Worm (Caenorhabditis elegans): ENCODE results near the gene Y22D7AL.1.

DNA sequence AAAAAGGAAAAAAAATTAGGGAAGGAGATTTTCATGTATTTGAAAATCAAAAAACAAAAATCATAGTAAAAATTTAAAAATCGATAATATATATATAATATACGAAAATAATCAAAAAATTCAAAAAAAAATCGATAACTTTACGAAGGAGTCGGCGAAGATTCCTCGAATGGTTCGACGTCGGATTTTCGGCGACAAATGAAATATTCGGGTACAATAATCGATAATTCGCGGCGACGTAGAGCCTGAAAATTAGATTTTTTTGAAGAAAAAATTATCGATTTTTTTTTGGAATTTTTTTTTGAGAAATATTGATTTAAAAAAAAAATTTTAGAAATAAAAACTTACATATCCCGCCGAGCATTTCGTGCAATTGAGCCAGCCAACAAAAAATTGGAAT lies 13.1 kb downstream of the Y22D7AL.1 start:
- TF ChIP-seq aly-1 (tag; optimal IDR thresholded peaks at IDR 0.05) (no peak), hnd-1 (tag; optimal IDR thresholded peaks at IDR 0.05) (no peak)

Data from whole organism, early embryonic.